Worm (Caenorhabditis elegans): Measurements from ENCODE around the gene C18H9.6.

ce11 chrII:6716638-6717037 lies 15.2 kb upstream of the C18H9.6 start, which contains the start of the genes T14B4.5 and T14B4.20:
- no peak for TF ChIP-seq dpl-1 (GFP tag; optimal IDR thresholded peaks at IDR 0.05)
- no peak for TF ChIP-seq pha-4 (tag; optimal IDR thresholded peaks at IDR 0.05)
- no peak for TF ChIP-seq madf-6 (GFP tag; IDR thresholded peaks at IDR 0.05)
- TF ChIP-seq ama-1 (optimal IDR thresholded peaks at IDR 0.05), result no peak
- no peak for TF ChIP-seq ama-1 (GFP tag; optimal IDR thresholded peaks at IDR 0.05)
- no peak for TF ChIP-seq nhr-27 (tag; optimal IDR thresholded peaks at IDR 0.05)
- no peak for TF ChIP-seq F57A8.1 (GFP tag; optimal IDR thresholded peaks at IDR 0.05)
- TF ChIP-seq ceh-27 (GFP tag; optimal IDR thresholded peaks at IDR 0.05), result no peak
- no peak for TF ChIP-seq F33H1.4 (GFP tag; IDR thresholded peaks at IDR 0.05)
- no peak for TF ChIP-seq snpc-4 (GFP tag; optimal IDR thresholded peaks at IDR 0.05)
- no peak for TF ChIP-seq snpc-4 (tag; optimal IDR thresholded peaks at IDR 0.05)
